Fruit fly (Drosophila melanogaster): Measurements from ENCODE around the gene CG3982.

The CG3982 gene

DNA sequence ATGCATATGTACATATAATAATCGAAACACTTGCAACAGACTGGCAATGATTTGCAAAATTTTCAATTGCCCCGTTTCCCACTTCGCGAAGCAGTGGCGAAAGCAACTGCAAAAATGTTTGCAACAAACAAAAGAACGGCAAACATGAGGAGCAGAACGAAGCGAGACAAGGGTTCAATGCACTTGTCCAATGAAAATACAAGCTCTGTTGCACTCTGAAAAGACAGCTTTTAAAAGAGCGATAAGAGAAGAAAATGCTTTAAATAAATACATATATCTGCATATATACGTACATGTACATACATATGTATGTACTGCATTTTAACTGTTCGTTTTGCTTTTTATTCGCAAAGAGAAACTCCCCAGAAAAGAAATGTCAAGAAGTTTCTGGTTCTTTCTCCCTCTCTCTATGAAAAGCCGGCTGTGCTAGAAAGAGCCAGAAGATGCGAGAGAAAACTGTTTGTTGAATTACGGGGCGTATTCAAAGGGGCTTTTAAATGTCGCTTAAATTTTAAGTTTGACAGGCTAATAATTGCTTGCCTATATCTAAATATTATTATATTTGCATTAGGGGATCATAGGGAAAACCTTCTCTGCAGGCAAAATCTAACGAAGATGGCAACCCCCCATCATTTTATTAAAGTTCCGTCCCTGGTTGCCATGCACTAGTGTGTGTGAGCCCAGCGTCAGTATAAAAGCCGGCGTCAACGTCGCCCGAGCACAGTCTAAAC, 33.7 kb downstream of the CG3982 start, which contains the start of gene Hsp27:
Gene Hsp27, plus strand, starts transcription at position 719 of the 731 bp plus-strand sequence.
- TF ChIP-seq bcd (GFP tag; optimal IDR thresholded peaks at IDR 0.05) (peak; percentile 99), yki (optimal IDR thresholded peaks at IDR 0.05) (no peak), CG12071 (GFP tag; optimal IDR thresholded peaks at IDR 0.05) (peak; percentile 97), CG8388 (GFP tag; optimal IDR thresholded peaks at IDR 0.05) (peak; percentile 97), Antp (GFP tag; optimal IDR thresholded peaks at IDR 0.05) (peak; percentile 93), crp (GFP tag; optimal IDR thresholded peaks at IDR 0.05) (peak; percentile 4 to 66), CG15514 (GFP tag; optimal IDR thresholded peaks at IDR 0.05) (peak; percentile 93), CG6791 (GFP tag; IDR thresholded peaks at IDR 0.05; ENCODE audit: partially characterized antibody) (no peak), CrebB (tag; optimal IDR thresholded peaks at IDR 0.05) (peak; percentile 93), scrt (GFP tag; optimal IDR thresholded peaks at IDR 0.05) (peak; percentile 95), ap (GFP tag; IDR thresholded peaks at IDR 0.05) (peak; percentile 95), BtbVII (GFP tag; optimal IDR thresholded peaks at IDR 0.05) (peak; percentile 96), MESR4 (GFP tag; optimal IDR thresholded peaks at IDR 0.05) (peak; percentile 63), sna (GFP tag; IDR thresholded peaks at IDR 0.05; ENCODE audit: partially characterized antibody) (no peak), gcm2 (GFP tag; optimal IDR thresholded peaks at IDR 0.05) (peak; percentile 92), cas (GFP tag; IDR thresholded peaks at IDR 0.05) (peak; percentile 95), CG2129 (GFP tag; IDR thresholded peaks at IDR 0.05; ENCODE audit: partially characterized antibody) (no peak), prd (optimal IDR thresholded peaks at IDR 0.05) (no peak), prd (GFP tag; IDR thresholded peaks at IDR 0.05) (peak; percentile 99), CG31365 (tag; optimal IDR thresholded peaks at IDR 0.05) (peak; percentile 89), disco-r (GFP tag; optimal IDR thresholded peaks at IDR 0.05) (peak; percentile 87), Dad (GFP tag; optimal IDR thresholded peaks at IDR 0.05) (peak; percentile 96), tll (GFP tag; optimal IDR thresholded peaks at IDR 0.05) (peak in 1 of 2 experiments; percentile 50), org-1 (GFP tag; optimal IDR thresholded peaks at IDR 0.05) (peak; percentile 97), CG5953 (GFP tag; IDR thresholded peaks at IDR 0.05) (peak; percentile 97), psq (GFP tag; optimal IDR thresholded peaks at IDR 0.05) (peak; percentile 92), CG17385 (GFP tag; optimal IDR thresholded peaks at IDR 0.05) (peak; percentile 94), dpn (GFP tag; optimal IDR thresholded peaks at IDR 0.05) (peak; percentile 96 to 98), slp2 (GFP tag; optimal IDR thresholded peaks at IDR 0.05) (peak; percentile 95), CG4360 (GFP tag; IDR thresholded peaks at IDR 0.05) (peak; percentile 86), CG3281 (GFP tag; optimal IDR thresholded peaks at IDR 0.05) (peak; percentile 97), Doc2 (GFP tag; IDR thresholded peaks at IDR 0.05) (peak; percentile 93), Med (GFP tag) (peak; percentile 98), CG2889 (GFP tag; IDR thresholded peaks at IDR 0.05) (peak; percentile 94), CG30020 (tag; optimal IDR thresholded peaks at IDR 0.05) (peak; percentile 79), CG11398 (GFP tag; optimal IDR thresholded peaks at IDR 0.05) (peak; percentile 60), CG10959 (GFP tag; IDR thresholded peaks at IDR 0.05) (peak; percentile 95), CG2678 (tag; optimal IDR thresholded peaks at IDR 0.05) (peak; percentile 98), Six4 (GFP tag; optimal IDR thresholded peaks at IDR 0.05) (peak; percentile 97), mld (GFP tag; IDR thresholded peaks at IDR 0.05; ENCODE audit: partially characterized antibody) (no peak), CG11695 (GFP tag; IDR thresholded peaks at IDR 0.05) (peak; percentile 99), vfl (GFP tag; optimal IDR thresholded peaks at IDR 0.05) (peak; percentile 97), Dll (GFP tag; IDR thresholded peaks at IDR 0.05; ENCODE audit: partially characterized antibody) (0 out of 4 replicates have a peak, but pooled peaks have one; percentile 33), vvl (GFP tag; IDR thresholded peaks at IDR 0.05) (peak; percentile 99), ash1 (GFP tag; optimal IDR thresholded peaks at IDR 0.05) (peak; percentile 78), sim (GFP tag; IDR thresholded peaks at IDR 0.05) (peak; percentile 97), stwl (tag; optimal IDR thresholded peaks at IDR 0.05) (peak; percentile 65), CG5180 (GFP tag; optimal IDR thresholded peaks at IDR 0.05) (peak; percentile 87), Hmx (GFP tag; optimal IDR thresholded peaks at IDR 0.05) (peak; percentile 83)

Data from whole organism, embryonic.